Fruit fly (Drosophila melanogaster): Measurements from ENCODE around the gene CG14736.

dm6 chr3R:12016828-12017280 lies 23.5 kb upstream of the CG14736 start, which contains the start of the genes DCAF12 and Spt3:
- TF ChIP-seq usp (GFP tag; optimal IDR thresholded peaks at IDR 0.05) (no peak), lola (GFP tag; optimal IDR thresholded peaks at IDR 0.05) (no peak), fru (GFP tag; optimal IDR thresholded peaks at IDR 0.05) (no peak), h (GFP tag; optimal IDR thresholded peaks at IDR 0.05) (no peak), rgr (GFP tag; optimal IDR thresholded peaks at IDR 0.05) (no peak), Dfd (GFP tag; optimal IDR thresholded peaks at IDR 0.05) (no peak), pan (optimal IDR thresholded peaks at IDR 0.05) (no peak), Vsx2 (GFP tag; optimal IDR thresholded peaks at IDR 0.05; ENCODE audit: partially characterized antibody) (no peak), Jra (GFP tag; optimal IDR thresholded peaks at IDR 0.05) (no peak), CG32264 (GFP tag; optimal IDR thresholded peaks at IDR 0.05) (peak; percentile 17), ey (GFP tag; optimal IDR thresholded peaks at IDR 0.05) (no peak), HLH106 (tag; optimal IDR thresholded peaks at IDR 0.05) (peak; percentile 74), Hr78 (GFP tag; optimal IDR thresholded peaks at IDR 0.05) (no peak), tai (GFP tag; optimal IDR thresholded peaks at IDR 0.05) (no peak)
